Worm (Caenorhabditis elegans) whole organism, L3 larva: ENCODE measurements around the gene dnc-2.

Source experiments
- aly-2 ChIP-seq: fragments of 150-350 bp; optimal IDR thresholded peaks from 2 replicates; lab custom pipeline; 2014; ENCODE audit warnings: missing biosample characterization, missing genetic modification characterization
- elt-3 ChIP-seq, 3 experiments: fragments of 150-350 bp in 1 of 3; sonication (generic microtip) in 2 of 3; optimal IDR thresholded peaks; 2 replicates in 2 of 3; 4 replicates in 1 of 3; lab custom pipeline; 2014 to 2017; ENCODE audit warnings: missing biosample characterization in 3 of 3, missing genetic modification characterization in 3 of 3
- fkh-10 ChIP-seq: sonication (generic microtip); optimal IDR thresholded peaks from 2 replicates; lab custom pipeline; 2017; ENCODE audit warnings: missing biosample characterization, missing genetic modification reagents, missing genetic modification characterization
- fos-1 ChIP-seq: fragments of 150-350 bp; optimal IDR thresholded peaks from 2 replicates; lab custom pipeline; 2014; ENCODE audit warnings: missing biosample characterization, missing genetic modification characterization
- lin-15B ChIP-seq: fragments of 150-350 bp; optimal IDR thresholded peaks from 2 replicates; lab custom pipeline; 2014; ENCODE audit warnings: missing biosample characterization, missing genetic modification characterization
- lin-39 ChIP-seq: fragments of 150-350 bp; optimal IDR thresholded peaks from 2 replicates; lab custom pipeline; 2018; ENCODE audit warnings: missing biosample characterization, missing genetic modification reagents, missing genetic modification characterization
- nfya-1 ChIP-seq: sonication (generic microtip); optimal IDR thresholded peaks from 2 replicates; lab custom pipeline; 2017; ENCODE audit warnings: missing genetic modification characterization, mild to moderate bottlenecking, missing compliant biosample characterization, antibody characterized with exemption, moderate library complexity; ENCODE audit not compliant: insufficient read depth
- nhr-28 ChIP-seq: fragments of 150-350 bp; optimal IDR thresholded peaks from 2 replicates; lab custom pipeline; 2014; ENCODE audit warnings: missing biosample characterization, missing genetic modification characterization
- nhr-76 ChIP-seq: fragments of 150-350 bp; sonication (generic microtip); optimal IDR thresholded peaks from 5 replicates; lab custom pipeline; 2014; ENCODE audit warnings: missing biosample characterization, missing genetic modification characterization
- nhr-77 ChIP-seq: fragments of 150-350 bp; optimal IDR thresholded peaks from 2 replicates; lab custom pipeline; 2014; ENCODE audit warnings: missing biosample characterization, missing genetic modification characterization
- pha-4 ChIP-seq: fragments of 150-350 bp; optimal IDR thresholded peaks from 2 replicates; lab custom pipeline; 2014; ENCODE audit warnings: missing biosample characterization, missing genetic modification reagents, missing genetic modification characterization
- sea-2 ChIP-seq: fragments of 150-350 bp; sonication (generic microtip); optimal IDR thresholded peaks from 4 replicates; lab custom pipeline; 2014; ENCODE audit warnings: missing biosample characterization, missing genetic modification reagents, missing genetic modification characterization
- snpc-4 ChIP-seq: fragments of 150-350 bp; optimal IDR thresholded peaks from 2 replicates; lab custom pipeline; 2014; ENCODE audit warnings: missing biosample characterization, missing genetic modification characterization
- tbx-2 ChIP-seq: sonication (generic microtip); optimal IDR thresholded peaks from 2 replicates; lab custom pipeline; 2016; ENCODE audit warnings: mild to moderate bottlenecking, missing genetic modification characterization, missing compliant biosample characterization

DNA sequence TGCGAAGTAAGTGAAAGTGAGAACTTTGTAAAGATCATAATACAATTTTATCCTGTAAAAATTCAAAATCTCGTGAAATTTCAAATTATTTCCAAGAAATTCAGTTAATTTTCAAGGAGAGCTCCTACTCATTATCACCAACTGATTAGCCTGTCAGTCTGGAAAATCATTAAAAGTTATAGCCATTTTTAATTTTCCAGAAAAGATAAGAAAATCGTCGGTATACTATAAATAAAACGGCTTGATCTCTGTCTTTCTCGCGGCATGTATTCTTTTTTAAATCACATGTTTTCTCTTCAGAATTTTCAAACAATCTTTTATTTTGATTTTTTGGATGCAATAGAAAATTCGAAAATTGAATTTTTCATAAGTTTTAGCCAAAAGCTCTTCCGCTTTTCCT, 23.4 kb upstream of the dnc-2 start:
- TF ChIP-seq fos-1 (tag; lab: Kevin White, UChicago), result no peak
- TF ChIP-seq pha-4 (tag; lab: Kevin White, UChicago), result no peak
- no peak for TF ChIP-seq snpc-4 (tag; lab: Kevin White, UChicago)
- TF ChIP-seq lin-15B (tag; lab: Kevin White, UChicago), result no peak
- no peak for TF ChIP-seq elt-3 (tag; optimal IDR thresholded peaks at IDR 0.05; lab: Kevin White, UChicago)
- TF ChIP-seq sea-2 (GFP tag; lab: Kevin White, UChicago), result no peak
- no peak for TF ChIP-seq fkh-10 (GFP tag; lab: Kevin White, UChicago)
- no peak for TF ChIP-seq aly-2 (tag; lab: Kevin White, UChicago)
- TF ChIP-seq lin-39 (tag; lab: Kevin White, UChicago), result no peak
- no peak for TF ChIP-seq nfya-1
- no peak for TF ChIP-seq nhr-76 (tag; lab: Kevin White, UChicago)
- TF ChIP-seq tbx-2 (tag; lab: Kevin White, UChicago), result no peak
- TF ChIP-seq nhr-77 (tag; lab: Kevin White, UChicago), result no peak
- TF ChIP-seq nhr-28 (tag; lab: Kevin White, UChicago), result no peak
